Worm (Caenorhabditis elegans) whole organism, L2 larva: ENCODE measurements around the gene eif-3.K.

ENCODE experiments used
- ceh-82 ChIP-seq: fragments of 150-350 bp; optimal IDR thresholded peaks from 2 replicates; lab custom pipeline; 2014; ENCODE audit warnings: missing biosample characterization, missing genetic modification characterization
- nhr-10 ChIP-seq: sonication (generic microtip); optimal IDR thresholded peaks from 2 replicates; lab custom pipeline; 2017; ENCODE audit warnings: missing biosample characterization, missing genetic modification characterization
- nhr-11 ChIP-seq: fragments of 150-350 bp; optimal IDR thresholded peaks from 2 replicates; lab custom pipeline; 2014; ENCODE audit warnings: missing biosample characterization, missing genetic modification characterization
- nhr-25 ChIP-seq: fragments of 150-350 bp; sonication (generic microtip); optimal IDR thresholded peaks from 3 replicates; lab custom pipeline; 2014; ENCODE audit warnings: missing biosample characterization, missing genetic modification characterization
- skn-1 ChIP-seq: sonication (generic microtip); optimal IDR thresholded peaks from 2 replicates; lab custom pipeline; 2017; ENCODE audit warnings: missing biosample characterization, missing genetic modification characterization
- snpc-4 ChIP-seq: fragments of 150-350 bp; optimal IDR thresholded peaks from 2 replicates; lab custom pipeline; 2014; ENCODE audit warnings: missing biosample characterization, missing genetic modification characterization

ce11 chrV:12995269-12995668 is 41.5 kb downstream of the eif-3.K start, which contains the start of gene far-5:
- TF ChIP-seq skn-1 (tag; lab: Kevin White, UChicago) (no peak), nhr-25 (tag; lab: Kevin White, UChicago) (no peak), nhr-11 (tag; lab: Kevin White, UChicago) (no peak), snpc-4 (tag; lab: Kevin White, UChicago) (no peak), nhr-10 (tag; lab: Kevin White, UChicago) (no peak), ceh-82 (no peak)
